Worm (Caenorhabditis elegans) whole organism, L4 larva: Measurements from ENCODE around the gene best-19.
A peak's percentile ranks its signal among the peaks of the same experiment; 100 is the strongest.

Experiments
- F26F4.8 ChIP-seq: fragments of 200-800 bp; sonication (Bioruptor generic); conservative IDR thresholded peaks from 2 replicates; pipeline ENCODE4 v1.3.6; 2022; ENCODE audit warnings: missing genetic modification characterization, missing compliant biosample characterization
- R02D3.7 ChIP-seq: fragments of 150-350 bp; sonication (generic microtip); optimal IDR thresholded peaks from 3 replicates; lab custom pipeline; 2014; ENCODE audit warnings: missing biosample characterization, missing genetic modification characterization
- T26A8.4 ChIP-seq: fragments of 200-800 bp; sonication (Bioruptor generic); IDR thresholded peaks from 2 replicates; pipeline ENCODE4 v1.3.6; 2022; ENCODE audit warnings: missing genetic modification characterization, missing compliant biosample characterization
- ZK546.5 ChIP-seq, 2 experiments: sonication (generic microtip); optimal IDR thresholded peaks; 2 replicates each; lab custom pipeline; 2017; ENCODE audit warnings: missing biosample characterization in 2 of 2, missing genetic modification characterization in 2 of 2
- aha-1 ChIP-seq: fragments of 150-350 bp; peaks from one replicate; lab custom pipeline; 2014; ENCODE audit warnings: missing biosample characterization, missing genetic modification characterization
- ceh-20 ChIP-seq: fragments of 200-800 bp; sonication (Bioruptor generic); IDR thresholded peaks from 2 replicates; pipeline ENCODE4 v1.3.6; 2022; ENCODE audit warnings: missing genetic modification reagents, missing genetic modification characterization, missing compliant biosample characterization
- ceh-32 ChIP-seq: sonication (generic microtip); optimal IDR thresholded peaks from 2 replicates; lab custom pipeline; 2016; ENCODE audit warnings: mild to moderate bottlenecking, missing genetic modification characterization, missing compliant biosample characterization; ENCODE audit not compliant: poor library complexity
- ceh-44 ChIP-seq: fragments of 200-800 bp; sonication (Bioruptor generic); IDR thresholded peaks from 2 replicates; pipeline ENCODE4 v1.3.6; 2022; ENCODE audit warnings: missing genetic modification reagents, missing genetic modification characterization, missing compliant biosample characterization
- cey-2 ChIP-seq: sonication (generic microtip); optimal IDR thresholded peaks from 3 replicates; lab custom pipeline; 2017; ENCODE audit warnings: missing genetic modification characterization, mild to moderate bottlenecking, missing compliant biosample characterization, antibody characterized with exemption, borderline replicate concordance; ENCODE audit not compliant: insufficient read depth
- daf-12 ChIP-seq: fragments of 150-350 bp; optimal IDR thresholded peaks from 2 replicates; lab custom pipeline; 2014; ENCODE audit warnings: missing biosample characterization, missing genetic modification reagents, missing genetic modification characterization
- daf-16 ChIP-seq, 3 experiments: sonication (generic microtip); optimal IDR thresholded peaks; 2 replicates each; lab custom pipeline; 2016 to 2017; ENCODE audit warnings: missing genetic modification characterization in 3 of 3, missing genetic modification reagents in 3 of 3, mild to moderate bottlenecking in 2 of 3, missing compliant biosample characterization in 2 of 3, missing biosample characterization in 1 of 3, moderate library complexity in 1 of 3
- daf-8 ChIP-seq: fragments of 200-800 bp; sonication (Bioruptor generic); IDR thresholded peaks from 2 replicates; pipeline ENCODE4 v1.3.6; 2022; ENCODE audit warnings: missing genetic modification characterization, missing compliant biosample characterization
- dmd-6 ChIP-seq: fragments of 200-800 bp; sonication (Bioruptor generic); IDR thresholded peaks from 2 replicates; pipeline ENCODE4 v1.3.6; 2022; ENCODE audit warnings: missing genetic modification reagents, missing genetic modification characterization, missing compliant biosample characterization
- dve-1 ChIP-seq: sonication (generic microtip); optimal IDR thresholded peaks from 2 replicates; lab custom pipeline; 2017; ENCODE audit warnings: antibody characterized with exemption, mild to moderate bottlenecking, missing genetic modification characterization, missing compliant biosample characterization; ENCODE audit not compliant: insufficient read depth
- egl-27 ChIP-seq: sonication (generic microtip); optimal IDR thresholded peaks from 3 replicates; lab custom pipeline; 2017; ENCODE audit warnings: missing biosample characterization, missing genetic modification reagents, missing genetic modification characterization
- gei-8 ChIP-seq: fragments of 200-800 bp; sonication (Bioruptor generic); optimal IDR thresholded peaks from 2 replicates; lab custom pipeline; 2018; ENCODE audit warnings: mild to moderate bottlenecking, missing genetic modification characterization, missing compliant biosample characterization
- hif-1 ChIP-seq, 2 experiments: sonication (generic microtip); optimal IDR thresholded peaks; 2 replicates each; lab custom pipeline; 2016 to 2017; ENCODE audit warnings: missing compliant biosample characterization in 2 of 2, missing genetic modification characterization in 2 of 2, missing genetic modification reagents in 2 of 2, missing genotype in 2 of 2, mild to moderate bottlenecking in 1 of 2
- hlh-11 ChIP-seq: fragments of 200-800 bp; sonication (Bioruptor generic); optimal IDR thresholded peaks from 2 replicates; lab custom pipeline; 2018; ENCODE audit warnings: mild to moderate bottlenecking, missing genetic modification characterization, missing compliant biosample characterization
- hlh-30 ChIP-seq: sonication (generic microtip); optimal IDR thresholded peaks from 2 replicates; lab custom pipeline; 2017; ENCODE audit warnings: antibody characterized with exemption, mild to moderate bottlenecking, missing genetic modification characterization, missing compliant biosample characterization; ENCODE audit not compliant: insufficient read depth
- hmg-1.1 ChIP-seq: fragments of 200-800 bp; sonication (Bioruptor generic); IDR thresholded peaks from 2 replicates; pipeline ENCODE4 v1.3.6; 2022; ENCODE audit warnings: missing genetic modification reagents, missing genetic modification characterization, missing compliant biosample characterization
- jun-1 ChIP-seq: fragments of 150-350 bp; optimal IDR thresholded peaks from 2 replicates; lab custom pipeline; 2014; ENCODE audit warnings: missing biosample characterization, missing genetic modification reagents, missing genetic modification characterization
- lim-7 ChIP-seq: fragments of 200-800 bp; sonication (Bioruptor generic); IDR thresholded peaks from 2 replicates; pipeline ENCODE4 v1.3.6; 2022; ENCODE audit warnings: missing genetic modification characterization, missing compliant biosample characterization
- lin-1 ChIP-seq: fragments of 200-800 bp; sonication (Bioruptor generic); IDR thresholded peaks from 2 replicates; pipeline ENCODE4 v1.3.6; 2022; ENCODE audit warnings: missing genetic modification reagents, missing genetic modification characterization, missing compliant biosample characterization
- lin-13 ChIP-seq: fragments of 150-350 bp; optimal IDR thresholded peaks from 2 replicates; lab custom pipeline; 2014; ENCODE audit warnings: missing biosample characterization, missing genetic modification reagents, missing genetic modification characterization
- lin-38 ChIP-seq: fragments of 200-800 bp; sonication (Bioruptor generic); IDR thresholded peaks from 2 replicates; pipeline ENCODE4 v1.3.6; 2022; ENCODE audit warnings: missing genetic modification reagents, missing genetic modification characterization, missing compliant biosample characterization
- mdl-1 ChIP-seq, 2 experiments: fragments of 150-350 bp in 1 of 2; sonication (generic microtip) in 1 of 2; optimal IDR thresholded peaks; 2 replicates each; lab custom pipeline; 2014 to 2017; ENCODE audit warnings: missing biosample characterization in 2 of 2, missing genetic modification characterization in 2 of 2
- mes-2 ChIP-seq: sonication (generic microtip); optimal IDR thresholded peaks from 2 replicates; lab custom pipeline; 2016; ENCODE audit warnings: missing genotype, mild to moderate bottlenecking, missing genetic modification characterization, missing compliant biosample characterization; ENCODE audit not compliant: poor library complexity, severe bottlenecking
- mxl-3 ChIP-seq: fragments of 200-800 bp; sonication (Bioruptor generic); optimal IDR thresholded peaks from 2 replicates; lab custom pipeline; 2018; ENCODE audit warnings: mild to moderate bottlenecking, missing genetic modification characterization, missing compliant biosample characterization
- nhr-10 ChIP-seq: fragments of 150-350 bp; optimal IDR thresholded peaks from 2 replicates; lab custom pipeline; 2014; ENCODE audit warnings: missing biosample characterization, missing genetic modification characterization
- nhr-11 ChIP-seq: fragments of 150-350 bp; optimal IDR thresholded peaks from 2 replicates; lab custom pipeline; 2014; ENCODE audit warnings: missing biosample characterization, missing genetic modification characterization
- nhr-111 ChIP-seq: fragments of 200-800 bp; sonication (Bioruptor generic); optimal IDR thresholded peaks from 2 replicates; lab custom pipeline; 2018; ENCODE audit warnings: mild to moderate bottlenecking, missing genetic modification characterization, missing compliant biosample characterization
- nhr-25 ChIP-seq: sonication (generic microtip); optimal IDR thresholded peaks from 2 replicates; lab custom pipeline; 2017; ENCODE audit warnings: missing genetic modification characterization, mild to moderate bottlenecking, missing compliant biosample characterization, antibody characterized with exemption, moderate library complexity, borderline replicate concordance; ENCODE audit not compliant: insufficient read depth
- nhr-28 ChIP-seq: fragments of 150-350 bp; optimal IDR thresholded peaks from 2 replicates; lab custom pipeline; 2014; ENCODE audit warnings: missing biosample characterization, missing genetic modification characterization
- nhr-41 ChIP-seq: fragments of 200-800 bp; sonication (Bioruptor generic); IDR thresholded peaks from 2 replicates; pipeline ENCODE4 v1.3.6; 2022; ENCODE audit warnings: missing genetic modification reagents, missing genetic modification characterization, missing compliant biosample characterization
- nhr-6 ChIP-seq: fragments of 150-350 bp; optimal IDR thresholded peaks from 2 replicates; lab custom pipeline; 2014; ENCODE audit warnings: missing biosample characterization, missing genetic modification characterization
- nhr-77 ChIP-seq: fragments of 150-350 bp; optimal IDR thresholded peaks from 2 replicates; lab custom pipeline; 2014; ENCODE audit warnings: missing biosample characterization, missing genetic modification characterization
- php-3 ChIP-seq: fragments of 200-800 bp; sonication (Bioruptor generic); IDR thresholded peaks from 2 replicates; pipeline ENCODE4 v1.3.6; 2022; ENCODE audit warnings: missing genetic modification reagents, missing genetic modification characterization, missing compliant biosample characterization
- pqm-1 ChIP-seq: sonication (generic microtip); optimal IDR thresholded peaks from 2 replicates; lab custom pipeline; 2017; ENCODE audit warnings: missing biosample characterization, missing genetic modification characterization
- set-16 ChIP-seq: fragments of 200-800 bp; sonication (Bioruptor generic); IDR thresholded peaks from 2 replicates; pipeline ENCODE4 v1.3.6; 2022; ENCODE audit warnings: missing genetic modification reagents, missing genetic modification characterization, missing compliant biosample characterization
- tra-1 ChIP-seq: fragments of 200-800 bp; sonication (Bioruptor generic); IDR thresholded peaks from 2 replicates; pipeline ENCODE4 v1.3.6; 2022; ENCODE audit warnings: missing genetic modification reagents, missing genetic modification characterization, missing compliant biosample characterization
- unc-130 ChIP-seq: sonication (generic microtip); optimal IDR thresholded peaks from 2 replicates; lab custom pipeline; 2016; ENCODE audit warnings: missing genetic modification reagents, missing genetic modification characterization, missing compliant biosample characterization
- unc-62 ChIP-seq, 3 experiments: fragments of 150-350 bp in 1 of 3; sonication (generic microtip); optimal IDR thresholded peaks in 2 of 3; peaks in 1 of 3; 1 replicate in 1 of 3; 2 replicates in 2 of 3; lab custom pipeline; 2014 to 2017; ENCODE audit warnings: missing biosample characterization in 3 of 3, missing genetic modification characterization in 3 of 3, missing genetic modification reagents in 3 of 3, missing genotype in 1 of 3
- zag-1 ChIP-seq: fragments of 150-350 bp; optimal IDR thresholded peaks from 2 replicates; lab custom pipeline; 2014; ENCODE audit warnings: missing biosample characterization, missing genetic modification characterization
- zfp-2 ChIP-seq: sonication (generic microtip); optimal IDR thresholded peaks from 2 replicates; lab custom pipeline; 2016; ENCODE audit warnings: mild to moderate bottlenecking, missing genetic modification characterization, missing compliant biosample characterization
- zfp-3 ChIP-seq: fragments of 200-800 bp; sonication (Bioruptor generic); conservative IDR thresholded peaks from 2 replicates; pipeline ENCODE4 v1.3.6; 2022; ENCODE audit warnings: missing genetic modification reagents, missing genetic modification characterization, missing compliant biosample characterization
- ztf-11 ChIP-seq: fragments of 150-350 bp; optimal IDR thresholded peaks from 2 replicates; lab custom pipeline; 2014; ENCODE audit warnings: missing biosample characterization, missing genetic modification characterization

best-19 gene

DNA sequence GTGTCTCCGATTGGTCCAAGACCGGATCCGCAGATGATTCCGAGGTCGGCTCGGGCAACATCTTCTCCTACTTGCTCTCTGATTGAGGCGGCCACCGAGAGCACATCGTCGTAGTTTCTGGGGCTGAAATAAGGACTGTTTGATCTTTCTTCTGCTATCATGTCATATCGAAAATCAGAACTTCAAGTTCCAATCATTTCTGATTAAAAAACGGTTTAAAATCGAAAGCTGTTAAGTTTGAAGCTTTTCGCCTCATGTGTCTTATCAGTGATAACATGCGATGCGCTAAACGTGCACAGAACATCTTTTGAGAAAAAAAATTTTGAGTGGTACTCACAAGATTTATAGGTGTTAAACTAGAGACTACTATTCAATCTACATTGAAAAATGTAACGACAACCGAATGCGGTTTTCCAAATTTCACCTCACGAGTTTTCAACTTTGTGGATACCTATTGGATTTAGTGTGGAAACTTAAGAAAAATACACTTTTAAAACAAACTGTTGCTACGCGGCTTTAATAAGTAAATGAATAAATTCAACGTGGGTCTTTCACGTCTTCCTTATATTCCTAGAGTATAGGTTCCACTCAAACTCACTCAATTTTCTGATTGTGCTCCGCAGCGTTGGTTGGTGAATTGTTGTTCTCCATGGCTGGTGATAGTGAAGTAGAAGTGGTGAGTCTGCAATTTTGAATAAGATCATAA is 10.7 kb downstream of the best-19 start (continued):
- TF ChIP-seq set-16 (GFP tag; lab: Robert Waterston, UW) (0 out of 2 replicates have a peak, but pooled peaks have one; percentile 8), cey-2 (tag; lab: Kevin White, UChicago) (no peak), ceh-32 (tag; lab: Kevin White, UChicago) (no peak), aha-1 (tag; lab: Kevin White, UChicago) (peak; percentile 88), unc-130 (GFP tag; lab: Kevin White, UChicago) (no peak), hif-1 (tag; optimal IDR thresholded peaks at IDR 0.05; lab: Kevin White, UChicago) (no peak), hmg-1.1 (GFP tag; lab: Robert Waterston, UW) (no peak), zag-1 (no peak), zfp-2 (no peak), ztf-11 (tag; lab: Kevin White, UChicago) (no peak), R02D3.7 (tag; lab: Kevin White, UChicago) (no peak), daf-16 (GFP tag; optimal IDR thresholded peaks at IDR 0.05; lab: Kevin White, UChicago) (peak in 1 of 2 experiments; percentile 3), daf-16 (tag; optimal IDR thresholded peaks at IDR 0.05; lab: Kevin White, UChicago) (peak; percentile 24), lin-38 (no peak), ceh-44 (no peak), nhr-10 (tag; lab: Kevin White, UChicago) (no peak), nhr-41 (GFP tag; lab: Robert Waterston, UW) (no peak), ZK546.5 (tag; optimal IDR thresholded peaks at IDR 0.05; lab: Kevin White, UChicago) (no peak), php-3 (GFP tag; lab: Robert Waterston, UW) (no peak), lin-13 (no peak), nhr-111 (GFP tag; lab: Kevin White, UChicago) (no peak), daf-8 (GFP tag; lab: Robert Waterston, UW) (no peak), nhr-25 (tag; lab: Kevin White, UChicago) (no peak), lin-1 (GFP tag; lab: Robert Waterston, UW) (0 out of 2 replicates have a peak, but pooled peaks have one; percentile 37), zfp-3 (GFP tag; lab: Robert Waterston, UW) (0 out of 2 replicates have a peak, but pooled peaks have one; percentile 14), lim-7 (GFP tag; lab: Robert Waterston, UW) (no peak), ceh-20 (no peak), dmd-6 (GFP tag; lab: Robert Waterston, UW) (peak; percentile 36), nhr-77 (tag; lab: Kevin White, UChicago) (no peak), nhr-6 (tag; lab: Kevin White, UChicago) (no peak), gei-8 (GFP tag; lab: Kevin White, UChicago) (no peak), hlh-11 (peak; percentile 13), egl-27 (tag; lab: Kevin White, UChicago) (no peak)
- TF ChIP-seq, all 104 proteins: peak for 10

DNA sequence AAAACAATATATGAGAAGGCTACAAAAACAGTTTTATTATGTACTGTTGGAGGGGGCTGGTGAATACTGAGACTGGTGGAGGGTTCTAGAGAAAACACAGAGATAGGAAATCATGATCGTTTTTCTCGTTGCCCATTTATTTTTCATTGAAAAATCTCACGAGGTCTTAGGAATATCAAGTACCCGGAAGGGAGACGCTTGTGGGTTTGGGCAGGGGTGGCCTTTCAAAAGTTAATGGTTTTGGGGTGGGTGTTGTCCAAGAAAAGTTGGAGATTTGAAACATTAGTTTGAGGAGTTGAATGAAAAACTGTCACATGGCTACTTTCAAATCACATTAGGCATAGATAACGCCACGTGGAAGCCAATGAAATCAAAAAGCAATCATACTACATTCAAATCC is 11.3 kb downstream of the best-19 start:
- no peak for TF ChIP-seq lin-13
- no peak for TF ChIP-seq lin-38
- peak; percentile 35 for TF ChIP-seq hlh-30 (tag; lab: Kevin White, UChicago)
- TF ChIP-seq hmg-1.1 (GFP tag; lab: Robert Waterston, UW), result 0 out of 2 replicates have a peak, but pooled peaks have one; percentile 14
- peak; percentile 46 for TF ChIP-seq mxl-3 (GFP tag; lab: Kevin White, UChicago)
- no peak for TF ChIP-seq mes-2 (tag; lab: Kevin White, UChicago)
- 0 out of 2 replicates have a peak, but pooled peaks have one; percentile 6 for TF ChIP-seq tra-1
- 0 out of 2 replicates have a peak, but pooled peaks have one; percentile 12 for TF ChIP-seq ceh-20
- TF ChIP-seq nhr-11, result no peak
- TF ChIP-seq nhr-28 (tag; lab: Kevin White, UChicago), result peak; percentile 54
- no peak for TF ChIP-seq mdl-1 (tag; optimal IDR thresholded peaks at IDR 0.05; lab: Kevin White, UChicago)
- no peak for TF ChIP-seq F26F4.8
- peak; percentile 14; the same call in 1 of the 2 replicates for TF ChIP-seq dmd-6 (GFP tag; lab: Robert Waterston, UW)
- peak; percentile 28; the same call in 1 of the 2 replicates for TF ChIP-seq T26A8.4 (GFP tag; lab: Robert Waterston, UW)
- no peak for TF ChIP-seq jun-1 (tag; lab: Kevin White, UChicago)
- TF ChIP-seq zfp-2, result no peak
- no peak for TF ChIP-seq unc-62 (GFP tag; optimal IDR thresholded peaks at IDR 0.05 in 1 of 2; lab: Kevin White, UChicago)
- TF ChIP-seq unc-62 (tag; optimal IDR thresholded peaks at IDR 0.05; lab: Kevin White, UChicago), result no peak
- TF ChIP-seq dve-1 (tag; lab: Kevin White, UChicago), result peak; percentile 21
- no peak for TF ChIP-seq pqm-1 (tag; lab: Kevin White, UChicago)
- no peak for TF ChIP-seq daf-12
- TF ChIP-seq lin-1 (GFP tag; lab: Robert Waterston, UW), result peak; percentile 38; the same call in 1 of the 2 replicates
